Worm (Caenorhabditis elegans) whole organism, late embryonic: Measurements from ENCODE around the gene cpt-3.

Source experiments
- ceh-31 ChIP-seq: sonication (generic microtip); optimal IDR thresholded peaks from 2 replicates; lab custom pipeline; 2016; ENCODE audit warnings: missing genetic modification characterization, missing compliant biosample characterization
- dve-1 ChIP-seq: sonication (generic microtip); optimal IDR thresholded peaks from 2 replicates; lab custom pipeline; 2017; ENCODE audit warnings: antibody characterized with exemption, mild to moderate bottlenecking, missing genetic modification characterization, missing compliant biosample characterization
- lim-6 ChIP-seq: sonication (generic microtip); optimal IDR thresholded peaks from 2 replicates; lab custom pipeline; 2016; ENCODE audit warnings: missing genetic modification characterization, missing compliant biosample characterization
- pha-2 ChIP-seq: sonication (generic microtip); optimal IDR thresholded peaks from 2 replicates; lab custom pipeline; 2017; ENCODE audit warnings: mild to moderate bottlenecking, missing genetic modification characterization, missing compliant biosample characterization

DNA sequence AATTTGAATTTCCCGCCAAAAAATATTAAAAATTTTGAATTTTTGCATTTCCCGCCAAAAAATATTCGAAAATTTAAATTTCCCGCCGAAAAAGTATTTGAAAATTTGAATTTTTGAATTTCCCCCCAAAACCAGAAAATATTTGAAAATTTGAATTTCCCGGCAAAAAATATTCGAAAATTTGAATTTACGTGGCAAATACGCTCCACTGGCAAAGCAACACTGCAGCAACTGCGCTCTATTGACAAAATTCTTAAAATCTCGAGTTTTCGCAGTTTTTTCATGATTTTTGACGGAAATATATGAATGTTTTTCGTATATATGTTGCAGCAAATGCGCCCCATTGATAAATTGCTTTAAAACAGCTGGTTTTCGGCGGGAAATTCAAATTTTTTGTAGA, 28.8 kb downstream of the cpt-3 start:
- TF ChIP-seq lim-6 (tag; lab: Kevin White, UChicago) (no peak), dve-1 (tag; lab: Kevin White, UChicago) (no peak), pha-2 (tag; lab: Kevin White, UChicago) (no peak), ceh-31 (tag; lab: Kevin White, UChicago) (no peak)
